Fruit fly (Drosophila melanogaster) whole organism, wandering third instar larva: ENCODE data around the gene CG14440.

Experiments used
- Dfd ChIP-seq: fragments of >200 bp; optimal IDR thresholded peaks from 2 replicates; lab custom pipeline; 2017; ENCODE audit warnings: missing biosample characterization, missing genetic modification characterization
- Sp1 ChIP-seq: fragments of 200-800 bp; sonication (Bioruptor generic); optimal IDR thresholded peaks from 3 replicates; lab custom pipeline; 2019; ENCODE audit warnings: missing biosample characterization, mild to moderate bottlenecking, missing genetic modification characterization, moderate library complexity
- h ChIP-seq: fragments of 200-800 bp; sonication (Bioruptor generic); optimal IDR thresholded peaks from 3 replicates; lab custom pipeline; 2016; ENCODE audit warnings: missing biosample characterization, mild to moderate bottlenecking, missing genetic modification characterization
- pan ChIP-seq: fragments of >200 bp; optimal IDR thresholded peaks from 2 replicates; lab custom pipeline; 2017

DNA sequence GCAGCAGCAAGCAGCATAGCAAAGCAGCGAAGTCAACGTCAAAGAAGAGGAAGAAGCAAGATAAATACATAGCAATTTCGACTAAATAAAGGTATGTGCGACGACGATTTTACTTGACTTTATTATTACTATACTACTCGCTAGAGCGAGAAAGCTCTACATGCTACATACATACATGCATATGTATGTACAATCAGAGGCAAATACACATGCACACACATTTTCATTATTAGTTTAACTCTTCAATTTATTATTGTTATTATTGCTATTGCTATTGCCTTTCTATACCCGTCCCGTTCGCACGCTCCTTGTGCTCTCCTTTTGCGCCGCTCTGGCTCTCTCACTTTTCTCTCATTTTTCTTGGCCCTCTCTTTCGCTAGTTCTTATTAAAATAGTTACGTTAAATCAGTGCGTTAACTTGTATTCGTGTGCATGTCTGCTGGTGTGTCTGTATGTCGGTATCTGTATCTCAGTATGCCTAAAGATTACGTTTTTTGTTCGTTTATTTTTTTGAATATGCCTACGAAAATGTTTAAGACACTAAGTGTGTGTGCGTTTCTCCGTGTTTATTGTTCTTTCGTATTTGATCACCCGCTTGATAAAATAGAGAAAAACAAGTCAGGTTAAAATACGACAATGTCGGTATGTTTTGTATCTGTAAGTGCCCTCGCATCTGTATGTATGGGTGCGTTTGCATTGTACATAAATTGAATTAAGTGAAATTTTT, 2.1 kb upstream of the CG14440 start:
- TF ChIP-seq pan (no peak), Dfd (GFP tag; lab: Kevin White, UChicago) (no peak), h (no peak), Sp1 (no peak)
